Fruit fly (Drosophila melanogaster): ENCODE measurements around the gene Pde11.
A peak's percentile ranks its signal among the peaks of the same experiment; 100 is the strongest.

Gene Pde11

DNA sequence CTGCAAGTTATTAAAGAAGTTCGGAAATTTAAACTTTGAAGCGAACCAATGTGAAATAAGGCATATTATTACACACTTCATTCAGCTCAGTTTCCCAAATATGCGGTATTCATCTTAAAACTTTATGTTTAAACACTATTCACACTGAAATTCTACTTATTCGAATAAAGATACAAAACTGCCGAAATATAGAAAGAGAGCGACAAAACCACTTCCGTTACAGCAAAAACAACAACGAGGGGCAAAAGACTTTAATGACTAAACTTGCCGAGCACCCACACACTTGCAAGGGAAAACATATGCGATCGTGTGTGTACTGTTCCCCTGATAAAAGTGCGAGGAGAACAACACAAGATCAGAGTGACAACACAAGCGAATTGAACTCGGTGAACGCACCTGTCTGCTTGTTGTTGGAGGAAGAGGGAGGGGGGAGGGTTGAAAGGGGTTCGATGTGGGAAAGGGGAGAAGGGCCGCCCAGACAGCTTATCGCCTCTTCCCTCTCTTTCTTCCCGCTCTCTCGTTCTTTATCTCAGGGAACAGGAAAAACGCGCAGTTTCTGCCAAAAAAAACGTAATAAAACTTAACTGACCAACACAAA, 28.5 kb downstream of the Pde11 start:
- no peak for TF ChIP-seq Hr96 (GFP tag; optimal IDR thresholded peaks at IDR 0.05)
- no peak for TF ChIP-seq CG1620 (GFP tag; optimal IDR thresholded peaks at IDR 0.05)
- TF ChIP-seq toe (GFP tag; optimal IDR thresholded peaks at IDR 0.05), result no peak
- peak; percentile 86 for TF ChIP-seq pad (GFP tag; optimal IDR thresholded peaks at IDR 0.05)
- peak; percentile 36 for TF ChIP-seq CG12768 (GFP tag; optimal IDR thresholded peaks at IDR 0.05)
- TF ChIP-seq Mnt (GFP tag; optimal IDR thresholded peaks at IDR 0.05), result peak; percentile 41
- TF ChIP-seq cnc (optimal IDR thresholded peaks at IDR 0.05), result no peak
- no peak for TF ChIP-seq kay (GFP tag; ENCODE audit: borderline replicate concordance)
- no peak for TF ChIP-seq cic (GFP tag; optimal IDR thresholded peaks at IDR 0.05)
- TF ChIP-seq CG7101 (tag; optimal IDR thresholded peaks at IDR 0.05), result no peak
- TF ChIP-seq CG7045 (GFP tag; optimal IDR thresholded peaks at IDR 0.05), result no peak
- TF ChIP-seq CG14711 (tag; optimal IDR thresholded peaks at IDR 0.05), result no peak
- TF ChIP-seq Crg-1 (GFP tag; optimal IDR thresholded peaks at IDR 0.05), result no peak
- TF ChIP-seq tj (GFP tag; optimal IDR thresholded peaks at IDR 0.05), result peak; percentile 8
- TF ChIP-seq bab1 (GFP tag; optimal IDR thresholded peaks at IDR 0.05), result no peak

DNA sequence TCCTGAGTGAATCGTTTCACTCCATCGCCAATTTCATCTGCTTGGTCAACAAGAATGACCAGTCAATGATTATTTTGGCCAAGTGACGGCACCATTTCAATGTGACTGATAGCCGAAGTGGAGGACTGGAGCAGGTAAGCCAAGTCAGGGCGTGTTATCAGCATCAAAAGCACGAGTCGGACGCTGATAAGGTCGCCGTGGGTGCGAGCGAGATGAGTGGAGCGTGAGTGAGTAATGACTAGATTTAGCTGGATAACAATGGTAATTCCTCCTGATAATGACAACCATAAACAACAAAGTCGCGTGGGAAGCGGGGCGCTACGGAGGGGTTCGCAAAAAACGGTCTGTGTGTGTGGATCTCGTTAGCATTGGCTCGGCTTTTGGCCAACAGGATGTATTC, 29.1 kb downstream of the Pde11 start:
- no peak for TF ChIP-seq CG11617 (GFP tag; optimal IDR thresholded peaks at IDR 0.05)
- peak; percentile 17 for TF ChIP-seq cic (GFP tag; optimal IDR thresholded peaks at IDR 0.05)
- no peak for TF ChIP-seq pad (GFP tag; optimal IDR thresholded peaks at IDR 0.05)
- peak; percentile 56 for TF ChIP-seq kay (GFP tag; ENCODE audit: borderline replicate concordance)
- TF ChIP-seq bab1 (GFP tag; optimal IDR thresholded peaks at IDR 0.05), result no peak
- TF ChIP-seq CG14711 (tag; optimal IDR thresholded peaks at IDR 0.05), result no peak
- no peak for TF ChIP-seq toe (GFP tag; optimal IDR thresholded peaks at IDR 0.05)
- TF ChIP-seq tj (GFP tag; optimal IDR thresholded peaks at IDR 0.05), result no peak
- no peak for TF ChIP-seq Clk (GFP tag; optimal IDR thresholded peaks at IDR 0.05)
- TF ChIP-seq cnc (optimal IDR thresholded peaks at IDR 0.05), result no peak
- TF ChIP-seq CG5204 (GFP tag; optimal IDR thresholded peaks at IDR 0.05), result no peak
- no peak for TF ChIP-seq Crg-1 (GFP tag; optimal IDR thresholded peaks at IDR 0.05)

DNA sequence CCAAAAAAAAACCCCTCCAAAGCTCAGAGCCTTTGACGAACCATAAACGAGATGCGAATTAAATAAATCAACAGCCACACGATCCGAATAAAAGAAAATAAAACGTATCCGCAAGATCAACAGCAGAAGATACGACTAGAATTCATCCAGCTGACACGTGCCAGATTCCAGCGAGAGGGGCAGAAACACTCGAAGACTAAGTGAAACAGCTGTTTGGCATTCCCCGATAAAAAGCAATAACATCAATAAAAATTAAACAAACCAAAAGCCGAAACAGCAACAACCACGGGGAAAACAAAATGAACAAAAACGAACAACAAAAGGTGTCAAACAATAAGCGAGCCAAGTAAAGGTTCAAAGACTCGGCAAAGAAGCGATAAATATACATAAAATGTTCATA, 31.1 kb downstream of the Pde11 start:
- TF ChIP-seq CG33017 (tag; optimal IDR thresholded peaks at IDR 0.05) (no peak), CG7101 (tag; optimal IDR thresholded peaks at IDR 0.05) (no peak), Mnt (GFP tag; optimal IDR thresholded peaks at IDR 0.05) (no peak), cic (GFP tag; optimal IDR thresholded peaks at IDR 0.05) (no peak), CG14711 (tag; optimal IDR thresholded peaks at IDR 0.05) (no peak), Clk (GFP tag; optimal IDR thresholded peaks at IDR 0.05) (no peak), cnc (optimal IDR thresholded peaks at IDR 0.05) (no peak), CG5204 (GFP tag; optimal IDR thresholded peaks at IDR 0.05) (no peak), bab1 (GFP tag; optimal IDR thresholded peaks at IDR 0.05) (no peak), kay (GFP tag; ENCODE audit: borderline replicate concordance) (no peak), CG1620 (GFP tag; optimal IDR thresholded peaks at IDR 0.05) (no peak), CG7045 (GFP tag; optimal IDR thresholded peaks at IDR 0.05) (no peak), pad (GFP tag; optimal IDR thresholded peaks at IDR 0.05) (no peak), ovo (GFP tag; optimal IDR thresholded peaks at IDR 0.05) (no peak), tj (GFP tag; optimal IDR thresholded peaks at IDR 0.05) (no peak)

DNA sequence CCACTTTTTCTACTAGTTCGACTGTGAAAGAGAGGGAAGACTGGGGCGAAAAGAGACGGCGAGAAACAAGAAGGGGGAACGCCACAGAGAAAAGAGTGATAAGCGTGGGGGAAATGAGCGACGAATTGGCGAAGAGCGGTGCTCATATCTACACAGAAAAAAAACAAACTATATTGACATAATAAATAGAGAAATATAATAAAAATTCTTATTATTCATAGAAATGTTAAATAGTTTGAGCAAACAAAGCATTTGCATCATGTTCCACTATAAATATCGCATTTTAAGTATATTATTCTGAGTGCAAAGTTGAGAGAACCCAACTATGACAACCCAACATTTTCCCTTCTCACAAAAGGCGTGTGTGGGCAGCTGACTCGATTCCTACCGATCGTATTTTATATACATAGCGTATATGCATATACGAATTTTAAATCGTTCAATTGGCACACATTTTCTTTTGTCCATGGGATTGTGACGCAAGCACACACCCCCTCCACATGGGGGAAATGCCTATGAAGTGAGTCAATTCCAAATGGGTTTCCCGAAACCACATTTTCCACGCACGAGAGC, 32.1 kb downstream of the Pde11 start:
- TF ChIP-seq cic (GFP tag; optimal IDR thresholded peaks at IDR 0.05) (peak; percentile 6), pad (GFP tag; optimal IDR thresholded peaks at IDR 0.05) (no peak), CG14711 (tag; optimal IDR thresholded peaks at IDR 0.05) (peak; percentile 65), CG11617 (GFP tag; optimal IDR thresholded peaks at IDR 0.05) (peak; percentile 53), Hr96 (GFP tag; optimal IDR thresholded peaks at IDR 0.05) (no peak), toe (GFP tag; optimal IDR thresholded peaks at IDR 0.05) (no peak), Mnt (GFP tag; optimal IDR thresholded peaks at IDR 0.05) (no peak), CG12768 (GFP tag; optimal IDR thresholded peaks at IDR 0.05) (peak; percentile 32), CG7045 (GFP tag; optimal IDR thresholded peaks at IDR 0.05) (peak; percentile 52), CG1620 (GFP tag; optimal IDR thresholded peaks at IDR 0.05) (no peak), ovo (GFP tag; optimal IDR thresholded peaks at IDR 0.05) (no peak), CG5204 (GFP tag; optimal IDR thresholded peaks at IDR 0.05) (peak; percentile 27), CG7101 (tag; optimal IDR thresholded peaks at IDR 0.05) (peak; percentile 66), bab1 (GFP tag; optimal IDR thresholded peaks at IDR 0.05) (peak; percentile 47), CG33017 (tag; optimal IDR thresholded peaks at IDR 0.05) (peak; percentile 70), Crg-1 (GFP tag; optimal IDR thresholded peaks at IDR 0.05) (peak; percentile 24), tj (GFP tag; optimal IDR thresholded peaks at IDR 0.05) (peak; percentile 23), Clk (GFP tag; optimal IDR thresholded peaks at IDR 0.05) (no peak), kay (GFP tag; ENCODE audit: borderline replicate concordance) (peak; percentile 70), cnc (optimal IDR thresholded peaks at IDR 0.05) (no peak)

DNA sequence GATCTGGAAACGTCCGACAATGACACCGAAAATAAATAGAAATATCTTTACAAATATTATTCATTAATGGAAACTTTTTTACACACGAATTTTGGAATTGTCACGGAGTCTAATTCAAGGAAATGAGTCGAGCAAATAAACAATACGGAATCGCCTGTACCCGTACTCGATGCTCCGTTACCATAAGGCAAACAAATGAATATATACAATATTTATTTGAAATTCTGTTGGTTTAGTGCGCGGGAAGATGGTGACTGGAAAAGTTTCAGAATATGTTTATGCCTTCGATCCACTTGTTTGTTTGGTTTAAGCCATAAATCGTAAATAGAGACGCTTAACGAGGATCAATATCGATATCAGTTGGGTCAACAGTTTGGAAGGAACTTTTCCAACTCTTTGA, 33.8 kb downstream of the Pde11 start:
- no peak for TF ChIP-seq pad (GFP tag; optimal IDR thresholded peaks at IDR 0.05)
- no peak for TF ChIP-seq bab1 (GFP tag; optimal IDR thresholded peaks at IDR 0.05)
- TF ChIP-seq cic (GFP tag; optimal IDR thresholded peaks at IDR 0.05), result no peak
- TF ChIP-seq CG12768 (GFP tag; optimal IDR thresholded peaks at IDR 0.05), result no peak
- TF ChIP-seq toe (GFP tag; optimal IDR thresholded peaks at IDR 0.05), result no peak
- TF ChIP-seq Hr96 (GFP tag; optimal IDR thresholded peaks at IDR 0.05), result no peak
- no peak for TF ChIP-seq Mnt (GFP tag; optimal IDR thresholded peaks at IDR 0.05)
- TF ChIP-seq CG11617 (GFP tag; optimal IDR thresholded peaks at IDR 0.05), result no peak
- no peak for TF ChIP-seq kay (GFP tag; ENCODE audit: borderline replicate concordance)
- TF ChIP-seq CG33017 (tag; optimal IDR thresholded peaks at IDR 0.05), result no peak
- no peak for TF ChIP-seq tj (GFP tag; optimal IDR thresholded peaks at IDR 0.05)

DNA sequence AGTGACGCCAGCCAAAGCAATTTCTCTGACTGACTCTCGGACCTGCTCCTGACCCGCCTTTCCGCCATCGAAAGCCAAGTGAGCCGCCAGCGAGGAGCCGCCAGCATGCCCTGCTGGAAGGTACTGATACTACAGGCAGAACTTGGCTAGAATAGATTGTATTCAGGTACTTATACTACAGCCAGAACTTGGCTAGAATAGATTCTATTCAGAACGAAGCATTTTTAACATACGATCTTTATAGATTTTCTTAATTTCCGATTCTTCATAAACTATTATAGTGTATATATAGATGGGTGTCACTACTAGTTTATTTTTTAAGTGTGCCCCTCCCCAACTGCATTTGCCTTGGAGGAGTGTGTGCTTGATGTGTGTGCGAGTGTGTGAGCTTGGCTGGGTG, 35.9 kb downstream of the Pde11 start:
- TF ChIP-seq kay (GFP tag; ENCODE audit: borderline replicate concordance), result no peak
- TF ChIP-seq cic (GFP tag; optimal IDR thresholded peaks at IDR 0.05), result no peak
- no peak for TF ChIP-seq CG33017 (tag; optimal IDR thresholded peaks at IDR 0.05)
- no peak for TF ChIP-seq ovo (GFP tag; optimal IDR thresholded peaks at IDR 0.05)
- TF ChIP-seq CG5204 (GFP tag; optimal IDR thresholded peaks at IDR 0.05), result no peak
- no peak for TF ChIP-seq CG11617 (GFP tag; optimal IDR thresholded peaks at IDR 0.05)
- no peak for TF ChIP-seq Crg-1 (GFP tag; optimal IDR thresholded peaks at IDR 0.05)
- no peak for TF ChIP-seq Hr96 (GFP tag; optimal IDR thresholded peaks at IDR 0.05)
- no peak for TF ChIP-seq CG7101 (tag; optimal IDR thresholded peaks at IDR 0.05)
- no peak for TF ChIP-seq toe (GFP tag; optimal IDR thresholded peaks at IDR 0.05)
- TF ChIP-seq tj (GFP tag; optimal IDR thresholded peaks at IDR 0.05), result no peak
